Fruit fly (Drosophila melanogaster): ENCODE data around the gene CG13454.

The CG13454 gene

dm6 chr3L:15527416-15527815 lies 10.6 kb upstream of the CG13454 start, which contains the start of gene CG42729:
Gene CG42729, minus strand, starts transcription at chr3L:15527516.
- no peak for TF ChIP-seq Abd-B (GFP tag; optimal IDR thresholded peaks at IDR 0.05)
- no peak for TF ChIP-seq pan (optimal IDR thresholded peaks at IDR 0.05)
- TF ChIP-seq Dfd (GFP tag; optimal IDR thresholded peaks at IDR 0.05) = no peak
- TF ChIP-seq dl (GFP tag; optimal IDR thresholded peaks at IDR 0.05; ENCODE audit: insufficient read depth in 1 of 2, partially characterized antibody in 2 of 2) = no peak
- TF ChIP-seq psq (GFP tag; optimal IDR thresholded peaks at IDR 0.05) = no peak

dm6 chr3L:15526712-15527111 lies 9.9 kb upstream of the CG13454 start, which contains the start of gene CG33985:
Gene CG33985, minus strand, starts transcription at chr3L:15526812.
- TF ChIP-seq OdsH (GFP tag; optimal IDR thresholded peaks at IDR 0.05) = no peak
- no peak for TF ChIP-seq Jra (GFP tag; optimal IDR thresholded peaks at IDR 0.05)
- TF ChIP-seq sage (GFP tag; optimal IDR thresholded peaks at IDR 0.05) = no peak
- TF ChIP-seq CrebA (GFP tag; optimal IDR thresholded peaks at IDR 0.05; ENCODE audit: borderline replicate concordance) = no peak
- no peak for TF ChIP-seq jim (GFP tag; optimal IDR thresholded peaks at IDR 0.05)
- TF ChIP-seq brk (GFP tag; optimal IDR thresholded peaks at IDR 0.05) = no peak
- no peak for TF ChIP-seq Vsx2 (GFP tag; optimal IDR thresholded peaks at IDR 0.05; ENCODE audit: partially characterized antibody)
- TF ChIP-seq Hr83 (GFP tag; optimal IDR thresholded peaks at IDR 0.05; ENCODE audit: poor library complexity, severe bottlenecking) = no peak
- TF ChIP-seq CG9705 (GFP tag; optimal IDR thresholded peaks at IDR 0.05) = no peak
- no peak for TF ChIP-seq Hr78 (GFP tag; optimal IDR thresholded peaks at IDR 0.05)
- TF ChIP-seq N (GFP tag; optimal IDR thresholded peaks at IDR 0.05) = no peak
- TF ChIP-seq Abd-B (GFP tag; optimal IDR thresholded peaks at IDR 0.05) = no peak
- no peak for TF ChIP-seq psq (GFP tag; optimal IDR thresholded peaks at IDR 0.05)
- TF ChIP-seq usp (GFP tag; optimal IDR thresholded peaks at IDR 0.05) = no peak
- no peak for TF ChIP-seq br (GFP tag; optimal IDR thresholded peaks at IDR 0.05)
- TF ChIP-seq CG32264 (GFP tag; optimal IDR thresholded peaks at IDR 0.05) = no peak
- no peak for TF ChIP-seq tai (GFP tag; optimal IDR thresholded peaks at IDR 0.05)
- TF ChIP-seq foxo (GFP tag; optimal IDR thresholded peaks at IDR 0.05) = no peak

- no peak for TF ChIP-seq Dif (GFP tag; optimal IDR thresholded peaks at IDR 0.05; ENCODE audit: partially characterized antibody)
- TF ChIP-seq HLH106 (tag; optimal IDR thresholded peaks at IDR 0.05) = no peak
- TF ChIP-seq Vsx2 (GFP tag; optimal IDR thresholded peaks at IDR 0.05; ENCODE audit: partially characterized antibody) = no peak
- TF ChIP-seq psq (GFP tag; optimal IDR thresholded peaks at IDR 0.05) = no peak
- no peak for TF ChIP-seq Sp1 (GFP tag; optimal IDR thresholded peaks at IDR 0.05)
- no peak for TF ChIP-seq fru (GFP tag; optimal IDR thresholded peaks at IDR 0.05)
- no peak for TF ChIP-seq h (GFP tag; optimal IDR thresholded peaks at IDR 0.05)
- TF ChIP-seq CG9705 (GFP tag; optimal IDR thresholded peaks at IDR 0.05) = no peak
- no peak for TF ChIP-seq sv (GFP tag; optimal IDR thresholded peaks at IDR 0.05)
- no peak for TF ChIP-seq brk (GFP tag; optimal IDR thresholded peaks at IDR 0.05)
- TF ChIP-seq Jra (GFP tag; optimal IDR thresholded peaks at IDR 0.05) = no peak
- TF ChIP-seq Abd-B (GFP tag; optimal IDR thresholded peaks at IDR 0.05) = no peak
- no peak for TF ChIP-seq foxo (GFP tag; optimal IDR thresholded peaks at IDR 0.05)
- TF ChIP-seq dmrt93B (GFP tag; optimal IDR thresholded peaks at IDR 0.05) = no peak
- no peak for TF ChIP-seq Hnf4 (GFP tag; optimal IDR thresholded peaks at IDR 0.05)
- TF ChIP-seq sage (GFP tag; optimal IDR thresholded peaks at IDR 0.05) = no peak
- no peak for TF ChIP-seq dsf (GFP tag; optimal IDR thresholded peaks at IDR 0.05; ENCODE audit: borderline replicate concordance)
- TF ChIP-seq Hr78 (GFP tag; optimal IDR thresholded peaks at IDR 0.05) = no peak
Observed at dm6 chr3L:15525153-15525552, 8.3 kb upstream of the CG13454 start, which contains the start of gene CG33986. Gene CG33986, minus strand, starts transcription at chr3L:15525253.

dm6 chr3L:15523806-15524346 lies 7.0 kb upstream of the CG13454 start, which contains the start of gene CG7945:
Gene CG7945, minus strand, starts transcription at chr3L:15524137.
- TF ChIP-seq Hr83 (GFP tag; optimal IDR thresholded peaks at IDR 0.05; ENCODE audit: poor library complexity, severe bottlenecking) = no peak
- peak; percentile 5 for TF ChIP-seq Hnf4 (GFP tag; optimal IDR thresholded peaks at IDR 0.05)
- peak; percentile 48 for TF ChIP-seq sage (GFP tag; optimal IDR thresholded peaks at IDR 0.05)
- TF ChIP-seq Rel (GFP tag; optimal IDR thresholded peaks at IDR 0.05) = peak; percentile 47
- peak; percentile 99 for TF ChIP-seq Rel (tag; optimal IDR thresholded peaks at IDR 0.05)
- TF ChIP-seq dmrt93B (GFP tag; optimal IDR thresholded peaks at IDR 0.05) = no peak
